Worm (Caenorhabditis elegans): ENCODE results near the gene B0507.6.

The B0507.6 gene

ce11 chrV:8769154-8769553 is 23.2 kb downstream of the B0507.6 start (continued):
- TF ChIP-seq mdl-1 (tag; optimal IDR thresholded peaks at IDR 0.05) (peak in 1 of 2 experiments; percentile 37), lin-1 (GFP tag; IDR thresholded peaks at IDR 0.05) (peak; percentile 88), zfp-3 (GFP tag; conservative IDR thresholded peaks at IDR 0.05) (peak; percentile 60; the same call in 1 of the 2 replicates), jun-1 (tag; optimal IDR thresholded peaks at IDR 0.05) (no peak), ceh-20 (GFP tag; IDR thresholded peaks at IDR 0.05) (no peak), ceh-32 (tag; optimal IDR thresholded peaks at IDR 0.05; ENCODE audit: poor library complexity) (no peak), php-3 (GFP tag; IDR thresholded peaks at IDR 0.05) (peak; percentile 66; the same call in 1 of the 2 replicates), set-16 (GFP tag; IDR thresholded peaks at IDR 0.05) (no peak), lin-38 (GFP tag; IDR thresholded peaks at IDR 0.05) (no peak), ztf-7 (tag; optimal IDR thresholded peaks at IDR 0.05) (no peak), nhr-77 (tag; optimal IDR thresholded peaks at IDR 0.05) (peak; percentile 76), nhr-28 (tag; optimal IDR thresholded peaks at IDR 0.05) (peak; percentile 82)

DNA sequence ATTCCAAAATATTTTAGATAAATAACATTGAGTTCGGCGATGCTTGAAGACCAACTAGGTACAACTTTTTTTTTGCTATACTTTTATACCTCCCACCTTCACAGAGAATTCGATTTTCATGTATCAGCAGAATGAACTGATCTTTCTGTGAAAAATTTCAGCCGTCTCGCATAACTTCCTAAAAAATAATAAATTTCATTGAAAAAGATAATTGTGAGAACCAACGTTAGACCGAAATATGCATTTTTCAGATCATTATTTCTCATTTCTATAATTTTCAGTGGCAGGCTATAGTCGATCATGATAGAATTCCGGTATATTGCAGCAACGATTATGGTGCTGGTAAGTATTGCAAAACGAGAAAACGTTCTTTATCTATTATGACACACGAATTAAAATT is 25.6 kb downstream of the B0507.6 start, which contains the start of gene srx-115:
srx-115 (plus strand) TSS at position 301 of the 400 bp plus-strand sequence.
- no peak for TF ChIP-seq ceh-20 (GFP tag; IDR thresholded peaks at IDR 0.05)
- TF ChIP-seq lin-38 (GFP tag; IDR thresholded peaks at IDR 0.05) = no peak
- no peak for TF ChIP-seq zip-2 (tag; optimal IDR thresholded peaks at IDR 0.05)
- no peak for TF ChIP-seq F10B5.3 (tag; optimal IDR thresholded peaks at IDR 0.05)
- TF ChIP-seq D1046.2 (GFP tag; IDR thresholded peaks at IDR 0.05) = no peak
- no peak for TF ChIP-seq pha-4 (GFP tag; IDR thresholded peaks at IDR 0.05)
- TF ChIP-seq pha-4 (tag; optimal IDR thresholded peaks at IDR 0.05) = no peak
- TF ChIP-seq dpl-1 (GFP tag; optimal IDR thresholded peaks at IDR 0.05) = no peak
- TF ChIP-seq zag-1 (tag; optimal IDR thresholded peaks at IDR 0.05) = no peak
- no peak for TF ChIP-seq aly-2 (tag; optimal IDR thresholded peaks at IDR 0.05)
- no peak for TF ChIP-seq hif-1 (tag; optimal IDR thresholded peaks at IDR 0.05)
- TF ChIP-seq sdz-12 (GFP tag; optimal IDR thresholded peaks at IDR 0.05) = no peak

- TF ChIP-seq snpc-1.2 (GFP tag; IDR thresholded peaks at IDR 0.05) (no peak), rbr-2 (tag; optimal IDR thresholded peaks at IDR 0.05) (peak; percentile 2), egl-43 (GFP tag; IDR thresholded peaks at IDR 0.05) (no peak), gei-8 (GFP tag; optimal IDR thresholded peaks at IDR 0.05) (no peak), lin-15B (tag; optimal IDR thresholded peaks at IDR 0.05) (no peak), lin-39 (tag; optimal IDR thresholded peaks at IDR 0.05) (no peak), mxl-3 (GFP tag; optimal IDR thresholded peaks at IDR 0.05) (no peak), pqm-1 (tag; optimal IDR thresholded peaks at IDR 0.05) (peak; percentile 47), zip-11 (GFP tag; IDR thresholded peaks at IDR 0.05) (no peak), vab-7 (GFP tag; IDR thresholded peaks at IDR 0.05) (no peak), arid-1 (GFP tag; conservative IDR thresholded peaks at IDR 0.05) (no peak), madf-9 (GFP tag; conservative IDR thresholded peaks at IDR 0.05) (no peak), mxl-2 (GFP tag; conservative IDR thresholded peaks at IDR 0.05) (no peak), nhr-77 (tag; optimal IDR thresholded peaks at IDR 0.05) (no peak), nhr-6 (tag; optimal IDR thresholded peaks at IDR 0.05) (no peak), hlh-30 (tag; optimal IDR thresholded peaks at IDR 0.05; ENCODE audit: insufficient read depth) (peak; percentile 73), mep-1 (tag; optimal IDR thresholded peaks at IDR 0.05) (peak; percentile 35), mdl-1 (tag; optimal IDR thresholded peaks at IDR 0.05) (peak in 1 of 2 experiments; percentile 30), F44E2.7 (GFP tag; IDR thresholded peaks at IDR 0.05) (no peak), F37D6.2 (tag; optimal IDR thresholded peaks at IDR 0.05) (no peak), tra-1 (GFP tag; IDR thresholded peaks at IDR 0.05) (no peak), nhr-28 (tag; optimal IDR thresholded peaks at IDR 0.05) (peak; percentile 33), daf-16 (GFP tag; optimal IDR thresholded peaks at IDR 0.05) (no peak), daf-16 (tag; optimal IDR thresholded peaks at IDR 0.05) (peak; percentile 90), ceh-62 (tag; optimal IDR thresholded peaks at IDR 0.05) (no peak), dmd-9 (GFP tag; IDR thresholded peaks at IDR 0.05) (no peak), hlh-11 (tag; optimal IDR thresholded peaks at IDR 0.05) (peak; percentile 36), lsy-2 (tag; optimal IDR thresholded peaks at IDR 0.05) (peak in 1 of 2 experiments; percentile 46), ceh-20 (GFP tag; IDR thresholded peaks at IDR 0.05) (no peak), attf-4 (tag; optimal IDR thresholded peaks at IDR 0.05) (no peak), ctbp-1 (GFP tag; IDR thresholded peaks at IDR 0.05) (no peak)
Measured at ce11 chrV:8773826-8774382, 27.9 kb downstream of the B0507.6 start, which contains the start of gene B0507.2. Gene B0507.2, plus strand, starts transcription at chrV:8774332.

Measured in whole organism, L4 larva.